Worm (Caenorhabditis elegans) whole organism, mixed stage, embryonic: ENCODE measurements around the gene acaa-2.

ENCODE experiments used
- bed-3 ChIP-seq: fragments of 200-800 bp; sonication (Bioruptor generic); optimal IDR thresholded peaks from 3 replicates; lab custom pipeline; 2018; ENCODE audit warnings: mild to moderate bottlenecking, missing genetic modification characterization, moderate library complexity, missing compliant biosample characterization
- ceh-39 ChIP-seq: fragments of 150-350 bp; optimal IDR thresholded peaks from 2 replicates; lab custom pipeline; 2014; ENCODE audit warnings: missing biosample characterization, missing genetic modification characterization
- ceh-43 ChIP-seq: fragments of 200-800 bp; sonication (Bioruptor generic); optimal IDR thresholded peaks from 2 replicates; lab custom pipeline; 2018; ENCODE audit warnings: mild to moderate bottlenecking, missing genetic modification characterization, moderate library complexity, missing compliant biosample characterization
- ces-1 ChIP-seq: fragments of 150-350 bp; optimal IDR thresholded peaks from 2 replicates; lab custom pipeline; 2014; ENCODE audit warnings: missing biosample characterization, missing genetic modification reagents, missing genetic modification characterization
- cnd-1 ChIP-seq: fragments of 200-800 bp; sonication (Bioruptor generic); optimal IDR thresholded peaks from 2 replicates; lab custom pipeline; 2018; ENCODE audit warnings: mild to moderate bottlenecking, missing genetic modification characterization, missing compliant biosample characterization
- drap-1 ChIP-seq: fragments of 200-800 bp; sonication (Bioruptor generic); optimal IDR thresholded peaks from 3 replicates; lab custom pipeline; 2018; ENCODE audit warnings: mild to moderate bottlenecking, missing genetic modification characterization, missing compliant biosample characterization
- elt-1 ChIP-seq: sonication (generic microtip); optimal IDR thresholded peaks from 2 replicates; lab custom pipeline; 2017; ENCODE audit warnings: missing genetic modification characterization, mild to moderate bottlenecking, missing compliant biosample characterization, antibody characterized with exemption, moderate library complexity, borderline replicate concordance; ENCODE audit not compliant: insufficient read depth
- elt-3 ChIP-seq: fragments of 150-350 bp; optimal IDR thresholded peaks from 2 replicates; lab custom pipeline; 2014; ENCODE audit warnings: missing biosample characterization, missing genetic modification characterization
- hlh-1 ChIP-seq: fragments of 150-350 bp; optimal IDR thresholded peaks from 2 replicates; lab custom pipeline; 2014; ENCODE audit warnings: missing biosample characterization, missing genetic modification reagents, missing genetic modification characterization
- lin-32 ChIP-seq: fragments of 200-800 bp; sonication (Bioruptor generic); optimal IDR thresholded peaks from 2 replicates; lab custom pipeline; 2018; ENCODE audit warnings: mild to moderate bottlenecking, missing genetic modification characterization, missing compliant biosample characterization
- lsy-2 ChIP-seq: fragments of 150-350 bp; optimal IDR thresholded peaks from 2 replicates; lab custom pipeline; 2014; ENCODE audit warnings: missing biosample characterization, missing genetic modification characterization
- mab-5 ChIP-seq: fragments of 150-350 bp; optimal IDR thresholded peaks from 2 replicates; lab custom pipeline; 2014; ENCODE audit warnings: missing biosample characterization, missing genetic modification characterization
- mep-1 ChIP-seq: fragments of 150-350 bp; optimal IDR thresholded peaks from 2 replicates; lab custom pipeline; 2017; ENCODE audit warnings: missing biosample characterization, missing genetic modification reagents, missing genetic modification characterization, inconsistent platforms
- mls-2 ChIP-seq: sonication (generic microtip); optimal IDR thresholded peaks from 2 replicates; lab custom pipeline; 2016; ENCODE audit warnings: mild to moderate bottlenecking, missing genetic modification characterization, moderate library complexity, missing compliant biosample characterization
- nhr-12 ChIP-seq: fragments of 150-350 bp; optimal IDR thresholded peaks from 2 replicates; lab custom pipeline; 2014; ENCODE audit warnings: missing biosample characterization, missing genetic modification characterization
- nhr-2 ChIP-seq: fragments of 150-350 bp; optimal IDR thresholded peaks from 2 replicates; lab custom pipeline; 2014; ENCODE audit warnings: missing biosample characterization, missing genetic modification characterization
- nhr-237 ChIP-seq: fragments of 150-350 bp; optimal IDR thresholded peaks from 2 replicates; lab custom pipeline; 2014; ENCODE audit warnings: missing biosample characterization, missing genetic modification characterization
- nhr-28 ChIP-seq: fragments of 150-350 bp; optimal IDR thresholded peaks from 2 replicates; lab custom pipeline; 2014; ENCODE audit warnings: missing biosample characterization, missing genetic modification characterization
- sem-2 ChIP-seq: fragments of 200-800 bp; sonication (Bioruptor generic); optimal IDR thresholded peaks from 2 replicates; lab custom pipeline; 2018; ENCODE audit warnings: mild to moderate bottlenecking, missing genetic modification characterization, missing compliant biosample characterization
- sptf-1 ChIP-seq: sonication (generic microtip); optimal IDR thresholded peaks from 2 replicates; lab custom pipeline; 2017; ENCODE audit warnings: mild to moderate bottlenecking, missing genetic modification characterization, moderate library complexity, missing compliant biosample characterization
- tbx-8 ChIP-seq: fragments of 200-800 bp; sonication (Bioruptor generic); optimal IDR thresholded peaks from 2 replicates; lab custom pipeline; 2018; ENCODE audit warnings: mild to moderate bottlenecking, missing genetic modification characterization, moderate library complexity, missing compliant biosample characterization
- unc-120 ChIP-seq: sonication (generic microtip); optimal IDR thresholded peaks from 2 replicates; lab custom pipeline; 2017; ENCODE audit warnings: missing genetic modification characterization, missing compliant biosample characterization; ENCODE audit not compliant: poor library complexity, severe bottlenecking
- unc-39 ChIP-seq: fragments of 150-350 bp; optimal IDR thresholded peaks from 2 replicates; lab custom pipeline; 2014; ENCODE audit warnings: missing biosample characterization, missing genetic modification characterization
- unc-62 ChIP-seq: fragments of 150-350 bp; optimal IDR thresholded peaks from 2 replicates; lab custom pipeline; 2014; ENCODE audit warnings: missing biosample characterization, missing genetic modification reagents, missing genetic modification characterization
- ztf-11 ChIP-seq: fragments of 150-350 bp; optimal IDR thresholded peaks from 2 replicates; lab custom pipeline; 2014; ENCODE audit warnings: missing biosample characterization, missing genetic modification characterization

The acaa-2 gene

ce11 chrIII:13310552-13310951 lies 34.2 kb upstream of the acaa-2 start:
- peak; percentile 14 for TF ChIP-seq nhr-237
- TF ChIP-seq tbx-8 (GFP tag; lab: Kevin White, UChicago): no peak

ce11 chrIII:13313788-13314187 lies 30.9 kb upstream of the acaa-2 start, which contains the start of gene Y43F4B.10:
Gene Y43F4B.10, plus strand, starts transcription at chrIII:13314068.
- TF ChIP-seq hlh-1: no peak
- TF ChIP-seq ceh-39: peak; percentile 79
- TF ChIP-seq nhr-237: peak; percentile 24
- TF ChIP-seq mep-1 (tag; lab: Kevin White, UChicago): peak; percentile 28
- TF ChIP-seq ces-1 (GFP tag; lab: Kevin White, UChicago): peak; percentile 65
- peak; percentile 25 for TF ChIP-seq lsy-2 (tag; lab: Kevin White, UChicago)
- TF ChIP-seq elt-1: no peak

ce11 chrIII:13314636-13315035 lies 30.1 kb upstream of the acaa-2 start:
- TF ChIP-seq ceh-39: no peak
- no peak for TF ChIP-seq cnd-1 (tag; lab: Kevin White, UChicago)
- no peak for TF ChIP-seq mab-5 (tag; lab: Kevin White, UChicago)
- no peak for TF ChIP-seq lin-32 (GFP tag; lab: Kevin White, UChicago)
- no peak for TF ChIP-seq lsy-2 (tag; lab: Kevin White, UChicago)
- TF ChIP-seq unc-120 (tag; lab: Kevin White, UChicago): no peak
- no peak for TF ChIP-seq ces-1 (GFP tag; lab: Kevin White, UChicago)
- TF ChIP-seq nhr-12: no peak
- no peak for TF ChIP-seq nhr-237
- no peak for TF ChIP-seq mep-1 (tag; lab: Kevin White, UChicago)
- TF ChIP-seq unc-39 (tag; lab: Kevin White, UChicago): no peak
- no peak for TF ChIP-seq unc-62 (GFP tag; lab: Kevin White, UChicago)
- no peak for TF ChIP-seq elt-3
- TF ChIP-seq bed-3 (GFP tag; lab: Kevin White, UChicago): no peak

ce11 chrIII:13315071-13315470 lies 29.7 kb upstream of the acaa-2 start, which contains the start of gene dph-7:
Gene dph-7, plus strand, starts transcription at chrIII:13315123.
- TF ChIP-seq lsy-2 (tag; lab: Kevin White, UChicago) (no peak), sem-2 (GFP tag; lab: Kevin White, UChicago) (no peak), elt-1 (no peak)

ce11 chrIII:13316935-13317334 lies 27.8 kb upstream of the acaa-2 start:
- TF ChIP-seq sem-2 (GFP tag; lab: Kevin White, UChicago) (no peak), nhr-28 (tag; lab: Kevin White, UChicago) (no peak), mep-1 (tag; lab: Kevin White, UChicago) (peak; percentile 9), hlh-1 (no peak)
- TF ChIP-seq, all 35 proteins: peak for 1

ce11 chrIII:13317383-13317911 lies 27.3 kb upstream of the acaa-2 start:
- no peak for TF ChIP-seq sptf-1 (tag; lab: Kevin White, UChicago)
- TF ChIP-seq ztf-11 (tag; lab: Kevin White, UChicago): no peak
- TF ChIP-seq elt-3: no peak
- TF ChIP-seq nhr-2 (tag; lab: Kevin White, UChicago): no peak
- no peak for TF ChIP-seq nhr-12
- TF ChIP-seq sem-2 (GFP tag; lab: Kevin White, UChicago): no peak
- no peak for TF ChIP-seq ces-1 (GFP tag; lab: Kevin White, UChicago)

- TF ChIP-seq drap-1 (no peak), nhr-28 (tag; lab: Kevin White, UChicago) (no peak), mls-2 (tag; lab: Kevin White, UChicago) (no peak), ceh-39 (no peak), bed-3 (GFP tag; lab: Kevin White, UChicago) (no peak), hlh-1 (no peak), unc-120 (tag; lab: Kevin White, UChicago) (no peak), ceh-43 (GFP tag; lab: Kevin White, UChicago) (no peak)
These were observed 22.2 kb upstream of the acaa-2 start, which contains the start of gene F53A2.11 for ce11 chrIII:13322578-13322977. Gene F53A2.11, minus strand, starts transcription at chrIII:13322678.
